Fruit fly (Drosophila melanogaster): ENCODE data around the gene CG44329.

- TF ChIP-seq Pif1A (GFP tag; optimal IDR thresholded peaks at IDR 0.05) (no peak), D1 (tag; optimal IDR thresholded peaks at IDR 0.05) (no peak), EcR (GFP tag; optimal IDR thresholded peaks at IDR 0.05) (no peak), Ets98B (GFP tag; IDR thresholded peaks at IDR 0.05) (no peak), CG8301 (tag; optimal IDR thresholded peaks at IDR 0.05) (no peak), Pif1B (GFP tag; optimal IDR thresholded peaks at IDR 0.05) (no peak), CG10348 (GFP tag; IDR thresholded peaks at IDR 0.05) (no peak), CG14655 (GFP tag; optimal IDR thresholded peaks at IDR 0.05) (no peak), CG8159 (tag; optimal IDR thresholded peaks at IDR 0.05) (no peak), gl (tag; optimal IDR thresholded peaks at IDR 0.05) (no peak), CG12605 (GFP tag; IDR thresholded peaks at IDR 0.05) (no peak), fd96Ca (GFP tag; IDR thresholded peaks at IDR 0.05) (no peak)
These were observed 5.7 kb upstream of the CG44329 start, which contains the start of gene CG15765 for dm6 chrX:5818428-5818827.
